Worm (Caenorhabditis elegans) whole organism, early embryonic: ENCODE measurements around the gene W03A5.6.

Source experiments
- B0310.2 ChIP-seq: sonication (generic microtip); optimal IDR thresholded peaks from 2 replicates; lab custom pipeline; 2016; ENCODE audit warnings: mild to moderate bottlenecking, missing genetic modification characterization, missing compliant biosample characterization
- ama-1 ChIP-seq: fragments of 150-350 bp; optimal IDR thresholded peaks from 2 replicates; lab custom pipeline; 2014
- ceh-36 ChIP-seq: sonication (generic microtip); optimal IDR thresholded peaks from 2 replicates; lab custom pipeline; 2016; ENCODE audit warnings: missing genetic modification characterization, inconsistent platforms, missing compliant biosample characterization
- ets-7 ChIP-seq: sonication (generic microtip); optimal IDR thresholded peaks from 2 replicates; lab custom pipeline; 2016; ENCODE audit warnings: missing genotype, missing genetic modification characterization, missing compliant biosample characterization
- flt-1 ChIP-seq: fragments of 200-800 bp; sonication (Bioruptor generic); IDR thresholded peaks from 2 replicates; pipeline ENCODE4 v1.3.6; 2022; ENCODE audit warnings: missing genetic modification characterization, missing compliant biosample characterization
- hmbx-1 ChIP-seq: sonication (generic microtip); optimal IDR thresholded peaks from 2 replicates; lab custom pipeline; 2016; ENCODE audit warnings: mild to moderate bottlenecking, missing genetic modification characterization, missing compliant biosample characterization
- hnd-1 ChIP-seq: sonication (generic microtip); optimal IDR thresholded peaks from 2 replicates; lab custom pipeline; 2016; ENCODE audit warnings: missing genetic modification characterization, missing compliant biosample characterization
- scrt-1 ChIP-seq: fragments of 200-800 bp; sonication (Bioruptor generic); IDR thresholded peaks from 2 replicates; pipeline ENCODE4 v1.3.6; 2022; ENCODE audit warnings: missing genetic modification characterization, missing compliant biosample characterization
- tbx-11 ChIP-seq: fragments of 200-800 bp; sonication (Bioruptor generic); IDR thresholded peaks from 2 replicates; pipeline ENCODE4 v1.3.6; 2022; ENCODE audit warnings: missing genetic modification characterization, missing compliant biosample characterization
- tbx-37 ChIP-seq: fragments of 200-800 bp; sonication (Bioruptor generic); conservative IDR thresholded peaks from 2 replicates; pipeline ENCODE4 v1.3.6; 2022; ENCODE audit warnings: missing genetic modification reagents, missing genetic modification characterization, missing compliant biosample characterization
- tra-4 ChIP-seq: sonication (generic microtip); optimal IDR thresholded peaks from 2 replicates; lab custom pipeline; 2017; ENCODE audit warnings: missing genetic modification characterization, missing compliant biosample characterization

DNA sequence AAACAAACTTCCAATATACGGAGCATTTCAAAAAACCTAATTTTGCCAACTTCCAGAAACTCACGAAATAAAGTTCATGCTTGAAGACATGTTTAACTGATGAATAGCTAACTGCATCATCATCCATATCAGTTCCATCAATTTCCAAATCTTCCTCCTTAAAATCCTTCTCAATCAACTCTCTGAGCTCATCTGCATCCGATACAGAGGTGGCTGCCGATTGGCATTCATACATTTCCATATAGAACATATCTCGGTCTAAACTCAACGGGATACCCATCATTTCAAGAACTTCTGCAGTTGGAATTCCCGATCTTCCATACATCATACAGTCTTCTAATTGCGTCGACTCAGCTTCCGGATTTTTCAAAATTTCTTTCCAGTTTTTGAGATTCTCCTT lies 51.1 kb downstream of the W03A5.6 start:
- TF ChIP-seq ama-1 (lab: Kevin White, UChicago) (no peak), scrt-1 (GFP tag; lab: Robert Waterston, UW) (no peak), flt-1 (no peak), ceh-36 (tag; lab: Kevin White, UChicago) (no peak), tra-4 (no peak), ets-7 (tag; lab: Kevin White, UChicago) (no peak), hnd-1 (no peak), tbx-11 (GFP tag; lab: Robert Waterston, UW) (no peak), B0310.2 (tag; lab: Kevin White, UChicago) (no peak), hmbx-1 (tag; lab: Kevin White, UChicago) (no peak), tbx-37 (GFP tag; lab: Robert Waterston, UW) (no peak)
